Worm (Caenorhabditis elegans) whole organism, L1 larva: ENCODE results near the gene chc-1.

Source experiments
- dpl-1 ChIP-seq, 3 experiments: fragments of 150-350 bp in 2 of 3; sonication (generic microtip) in 1 of 3; optimal IDR thresholded peaks; 2 replicates each; lab custom pipeline; 2014 to 2017; ENCODE audit warnings: missing biosample characterization in 3 of 3, missing genetic modification characterization in 3 of 3, missing genetic modification reagents in 3 of 3
- efl-1 ChIP-seq, 4 experiments: fragments of 150-350 bp; optimal IDR thresholded peaks in 3 of 4; peaks in 1 of 4; 1 replicate in 1 of 4; 2 replicates in 3 of 4; lab custom pipeline; 2014; ENCODE audit warnings: missing biosample characterization in 2 of 4, missing genetic modification characterization in 2 of 4, missing genetic modification reagents in 2 of 4
- egl-13 ChIP-seq: sonication (generic microtip); optimal IDR thresholded peaks from 2 replicates; lab custom pipeline; 2016; ENCODE audit warnings: missing genotype, missing genetic modification reagents, missing genetic modification characterization, missing compliant biosample characterization
- elt-3 ChIP-seq, 6 experiments: fragments of 150-350 bp in 1 of 6; sonication (generic microtip); optimal IDR thresholded peaks; 2 replicates each; lab custom pipeline; 2017 to 2018; ENCODE audit warnings: missing biosample characterization in 6 of 6, missing genetic modification characterization in 6 of 6, inconsistent platforms in 1 of 6
- fkh-10 ChIP-seq: sonication (generic microtip); optimal IDR thresholded peaks from 2 replicates; lab custom pipeline; 2017; ENCODE audit warnings: missing biosample characterization, missing genetic modification reagents, missing genetic modification characterization
- fos-1 ChIP-seq: fragments of 150-350 bp; optimal IDR thresholded peaks from 2 replicates; lab custom pipeline; 2014; ENCODE audit warnings: missing biosample characterization, missing genetic modification characterization
- mab-9 ChIP-seq: fragments of 200-800 bp; sonication (Bioruptor generic); IDR thresholded peaks from 2 replicates; pipeline ENCODE4 v1.3.6; 2022; ENCODE audit warnings: missing genetic modification reagents, missing genetic modification characterization, missing compliant biosample characterization
- unc-130 ChIP-seq: fragments of 150-350 bp; optimal IDR thresholded peaks from 2 replicates; lab custom pipeline; 2017; ENCODE audit warnings: missing biosample characterization, missing genetic modification characterization, inconsistent platforms
- xbp-1 ChIP-seq: sonication (generic microtip); optimal IDR thresholded peaks from 2 replicates; lab custom pipeline; 2016; ENCODE audit warnings: missing genetic modification characterization, missing compliant biosample characterization

DNA sequence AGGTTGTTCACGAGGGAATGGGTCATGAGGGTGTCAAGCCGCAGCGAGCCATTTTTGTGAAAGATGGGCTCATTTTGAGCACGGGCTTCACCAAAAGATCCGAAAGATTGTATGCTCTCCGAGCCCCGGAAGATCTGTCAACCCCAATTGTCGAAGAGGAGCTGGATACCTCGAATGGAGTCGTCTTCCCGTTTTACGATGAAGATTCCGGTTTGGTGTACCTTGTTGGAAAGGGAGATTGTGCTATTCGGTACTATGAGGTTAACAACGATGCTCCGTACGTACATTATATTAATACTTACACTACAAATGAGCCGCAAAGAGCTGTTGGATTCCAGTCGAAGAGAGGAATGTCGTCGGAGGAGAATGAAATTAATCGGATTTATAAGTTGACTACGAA is 47.5 kb downstream of the chc-1 start:
- TF ChIP-seq elt-3 (tag; optimal IDR thresholded peaks at IDR 0.05; lab: Kevin White, UChicago) (no peak), mab-9 (GFP tag; lab: Robert Waterston, UW) (no peak), dpl-1 (GFP tag; optimal IDR thresholded peaks at IDR 0.05; lab: Kevin White, UChicago) (no peak), xbp-1 (tag; lab: Kevin White, UChicago) (no peak), efl-1 (optimal IDR thresholded peaks at IDR 0.05; lab: Kevin White, UChicago) (no peak), efl-1 (GFP tag; optimal IDR thresholded peaks at IDR 0.05 in 1 of 2; lab: Kevin White, UChicago) (no peak), unc-130 (tag; lab: Kevin White, UChicago) (no peak), fos-1 (no peak), fkh-10 (GFP tag; lab: Kevin White, UChicago) (no peak), egl-13 (tag; lab: Kevin White, UChicago) (no peak)
